Worm (Caenorhabditis elegans) whole organism, L4/young adult: ENCODE results near the gene ZK666.2.

Experiments used
- W03F9.2 ChIP-seq: fragments of 150-350 bp; optimal IDR thresholded peaks from 2 replicates; lab custom pipeline; 2014; ENCODE audit warnings: missing biosample characterization, missing genetic modification characterization
- him-1 ChIP-seq: sonication (generic microtip); optimal IDR thresholded peaks from 2 replicates; lab custom pipeline; 2016; ENCODE audit warnings: missing genotype, missing genetic modification reagents, missing genetic modification characterization, missing compliant biosample characterization

DNA sequence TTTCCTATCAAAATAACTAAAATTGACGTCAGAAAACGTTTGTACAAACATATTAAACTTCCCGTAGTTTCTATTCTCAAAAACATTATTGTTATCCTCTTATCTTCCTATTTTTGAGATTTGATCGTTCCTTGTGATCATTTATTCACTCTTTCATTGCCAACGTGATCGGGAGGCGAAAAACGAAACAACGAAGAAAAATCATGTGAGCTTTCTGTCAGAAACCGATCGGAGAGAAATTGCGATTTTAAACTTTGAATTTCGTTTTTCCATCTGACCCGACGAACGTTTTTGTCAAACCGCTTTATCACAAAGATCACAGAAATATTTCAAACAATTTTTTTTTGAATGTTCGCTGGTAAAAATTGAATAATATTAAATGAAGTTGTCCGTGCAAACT lies 25.4 kb downstream of the ZK666.2 start:
- TF ChIP-seq him-1 (no peak), W03F9.2 (tag; lab: Kevin White, UChicago) (peak; percentile 13)
